Fruit fly (Drosophila melanogaster) Kc167 (cell line): ENCODE measurements around the gene CG43897.

Experiments
- Myc ChIP-seq: fragments of >200 bp; optimal IDR thresholded peaks from 2 replicates; lab custom pipeline; 2017; ENCODE audit warnings: missing external identifiers
- Sin3A ChIP-seq: fragments of >200 bp; optimal IDR thresholded peaks from 2 replicates; lab custom pipeline; 2018; ENCODE audit warnings: missing external identifiers
- h ChIP-seq: fragments of >200 bp; optimal IDR thresholded peaks from 3 replicates; lab custom pipeline; 2018; ENCODE audit warnings: missing external identifiers
- insv ChIP-seq: fragments of >200 bp; optimal IDR thresholded peaks from 3 replicates; lab custom pipeline; 2018; ENCODE audit warnings: missing external identifiers
- psq ChIP-seq: fragments of >200 bp; optimal IDR thresholded peaks from 2 replicates; lab custom pipeline; 2017; ENCODE audit warnings: missing external identifiers
- ttk ChIP-seq: sonication (Bioruptor generic); optimal IDR thresholded peaks from 2 replicates; lab custom pipeline; 2017; ENCODE audit warnings: missing external identifiers

Gene CG43897

dm6 chr3L:9813345-9813897 lies at the start of gene CG43897:
Gene CG43897 (plus strand): TSS chr3L:9813847.
- TF ChIP-seq ttk (lab: Kevin White, UChicago): no peak
- no peak for TF ChIP-seq Myc (lab: Kevin White, UChicago)
- TF ChIP-seq insv (lab: Kevin White, UChicago): no peak
- TF ChIP-seq h (lab: Kevin White, UChicago): no peak
- TF ChIP-seq Sin3A: no peak
- TF ChIP-seq psq (lab: Kevin White, UChicago): no peak

- TF ChIP-seq Sin3A (no peak), h (lab: Kevin White, UChicago) (no peak), insv (lab: Kevin White, UChicago) (no peak), ttk (lab: Kevin White, UChicago) (no peak), Myc (lab: Kevin White, UChicago) (no peak), psq (lab: Kevin White, UChicago) (no peak)
Observed at dm6 chr3L:9764307-9764706, 49.3 kb upstream of the CG43897 start.

- TF ChIP-seq ttk (lab: Kevin White, UChicago) (no peak), Myc (lab: Kevin White, UChicago) (no peak), insv (lab: Kevin White, UChicago) (no peak), psq (lab: Kevin White, UChicago) (no peak), Sin3A (no peak), h (lab: Kevin White, UChicago) (no peak)
Observed at dm6 chr3L:9764915-9765709, 48.5 kb upstream of the CG43897 start.

- no peak for TF ChIP-seq Myc (lab: Kevin White, UChicago)
- TF ChIP-seq Sin3A: no peak
- no peak for TF ChIP-seq insv (lab: Kevin White, UChicago)
- no peak for TF ChIP-seq psq (lab: Kevin White, UChicago)
- no peak for TF ChIP-seq h (lab: Kevin White, UChicago)
- TF ChIP-seq ttk (lab: Kevin White, UChicago): no peak
Observed at dm6 chr3L:9765710-9766005, 48.0 kb upstream of the CG43897 start.

- TF ChIP-seq insv (lab: Kevin White, UChicago) (no peak), psq (lab: Kevin White, UChicago) (no peak), Myc (lab: Kevin White, UChicago) (no peak), Sin3A (no peak), h (lab: Kevin White, UChicago) (no peak), ttk (lab: Kevin White, UChicago) (no peak)
Observed at dm6 chr3L:9766364-9766763, 47.3 kb upstream of the CG43897 start.

- TF ChIP-seq insv (lab: Kevin White, UChicago) (no peak), h (lab: Kevin White, UChicago) (no peak), ttk (lab: Kevin White, UChicago) (no peak), Sin3A (no peak), Myc (lab: Kevin White, UChicago) (no peak)
Observed at dm6 chr3L:9767636-9768358, 45.9 kb upstream of the CG43897 start.

dm6 chr3L:9768385-9768784 lies 45.3 kb upstream of the CG43897 start:
- TF ChIP-seq h (lab: Kevin White, UChicago) (no peak), Sin3A (no peak), insv (lab: Kevin White, UChicago) (no peak), psq (lab: Kevin White, UChicago) (no peak), Myc (lab: Kevin White, UChicago) (no peak), ttk (lab: Kevin White, UChicago) (no peak)

dm6 chr3L:9775728-9776127 lies 37.9 kb upstream of the CG43897 start:
- TF ChIP-seq h (lab: Kevin White, UChicago) (no peak), psq (lab: Kevin White, UChicago) (no peak), insv (lab: Kevin White, UChicago) (no peak), Myc (lab: Kevin White, UChicago) (no peak)

dm6 chr3L:9776804-9777393 lies 36.7 kb upstream of the CG43897 start:
- TF ChIP-seq ttk (lab: Kevin White, UChicago) (no peak), insv (lab: Kevin White, UChicago) (no peak), psq (lab: Kevin White, UChicago) (no peak), h (lab: Kevin White, UChicago) (no peak), Myc (lab: Kevin White, UChicago) (no peak), Sin3A (no peak)

dm6 chr3L:9786746-9787145 lies 26.9 kb upstream of the CG43897 start, which contains the start of gene CG32052:
Gene CG32052 (plus strand): TSS chr3L:9787046.
- no peak for TF ChIP-seq h (lab: Kevin White, UChicago)
- no peak for TF ChIP-seq psq (lab: Kevin White, UChicago)
- no peak for TF ChIP-seq ttk (lab: Kevin White, UChicago)
- no peak for TF ChIP-seq Myc (lab: Kevin White, UChicago)
- no peak for TF ChIP-seq insv (lab: Kevin White, UChicago)
- no peak for TF ChIP-seq Sin3A

- TF ChIP-seq h (lab: Kevin White, UChicago): no peak
Observed at dm6 chr3L:9797587-9797986, 16.1 kb upstream of the CG43897 start, which contains the start of gene Zasp67. Gene Zasp67 (minus strand): TSS chr3L:9797687.
